Worm (Caenorhabditis elegans): ENCODE results near the gene gly-9.

ce11 chrIII:11251718-11252441 is 38.5 kb downstream of the gly-9 start, which contains the start of gene Y47D3A.32:
- TF ChIP-seq nhr-77 (tag; optimal IDR thresholded peaks at IDR 0.05) = no peak
- no peak for TF ChIP-seq nhr-237 (tag; optimal IDR thresholded peaks at IDR 0.05)
- TF ChIP-seq nhr-12 (tag; optimal IDR thresholded peaks at IDR 0.05) = no peak
- TF ChIP-seq ztf-11 (tag; optimal IDR thresholded peaks at IDR 0.05) = no peak
- TF ChIP-seq lin-15B (tag; optimal IDR thresholded peaks at IDR 0.05) = no peak
- no peak for TF ChIP-seq elt-3 (tag; optimal IDR thresholded peaks at IDR 0.05)
- TF ChIP-seq fkh-10 (GFP tag; optimal IDR thresholded peaks at IDR 0.05) = no peak
- TF ChIP-seq mdl-1 (tag; optimal IDR thresholded peaks at IDR 0.05) = no peak
- no peak for TF ChIP-seq lin-39 (tag; optimal IDR thresholded peaks at IDR 0.05)
- no peak for TF ChIP-seq nhr-25 (tag; optimal IDR thresholded peaks at IDR 0.05)
- TF ChIP-seq egl-5 (tag; optimal IDR thresholded peaks at IDR 0.05) = no peak
- no peak for TF ChIP-seq snpc-4 (tag; optimal IDR thresholded peaks at IDR 0.05)
- no peak for TF ChIP-seq pqm-1 (tag; optimal IDR thresholded peaks at IDR 0.05)
